ENCODE assay signal across 5 worm cellular contexts in the genomic region with DNA sequence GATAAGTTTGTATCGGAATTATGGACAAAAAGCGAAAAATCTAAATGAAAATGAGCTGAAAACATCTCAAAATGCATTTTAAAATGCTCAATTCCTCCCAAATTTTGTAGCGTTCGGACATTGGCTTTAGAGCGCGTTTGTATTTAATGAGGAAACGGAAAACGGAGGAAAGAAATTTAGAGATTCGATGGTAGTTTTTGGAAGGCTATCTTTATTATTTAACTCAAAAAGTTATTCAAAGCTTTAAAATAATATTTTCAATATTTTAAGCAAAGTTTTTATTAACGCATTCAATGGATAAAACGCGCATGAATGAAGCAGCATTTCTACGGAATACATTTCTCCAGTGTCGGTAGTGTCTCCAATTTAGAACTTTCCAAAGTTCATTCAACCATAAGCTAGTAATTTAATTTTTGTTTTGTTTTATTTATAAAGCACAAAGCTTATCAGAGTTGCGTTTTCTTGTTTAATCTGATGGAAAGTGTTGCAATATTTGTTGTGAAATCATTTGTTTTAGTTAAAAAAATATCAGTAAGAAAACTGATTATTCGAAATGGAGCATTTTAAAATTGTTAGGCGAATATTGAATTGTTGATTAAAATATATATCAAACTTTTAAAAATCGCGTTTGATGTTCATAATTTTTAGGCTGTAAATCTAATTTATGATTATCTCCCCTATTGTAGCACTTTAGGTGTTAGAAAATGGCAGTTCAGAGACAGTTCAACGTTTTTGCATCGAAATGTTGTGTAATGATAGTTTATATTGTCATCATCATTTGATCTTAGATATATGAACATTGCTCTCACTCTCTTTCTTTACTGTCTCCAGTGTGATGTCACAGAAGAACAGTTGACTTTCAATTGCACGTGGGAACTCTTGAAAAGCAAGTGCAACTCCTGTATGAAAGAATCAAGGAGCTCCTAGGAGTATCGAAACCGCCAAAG.
TF ChIP-seq lines count a peak whose summit lies in the region.

No protein-coding gene starts in this region.

TF ChIP-seq in whole organism, L1 larva, 84 proteins besides CTCF, POLR2A, EP300 and RAD21 (continues in another document):
- peak; percentile 80 for TF ChIP-seq nhr-90 (tag; optimal IDR thresholded peaks at IDR 0.05; lab: Kevin White, UChicago; ENCODE audit: poor library complexity)
- peak; percentile 89 for TF ChIP-seq mep-1 (tag; optimal IDR thresholded peaks at IDR 0.05; lab: Kevin White, UChicago)
- peak; percentile 75 for TF ChIP-seq dsc-1 (tag; optimal IDR thresholded peaks at IDR 0.05; lab: Kevin White, UChicago)
- peak; percentile 55 for TF ChIP-seq blmp-1 (tag; optimal IDR thresholded peaks at IDR 0.05; lab: Kevin White, UChicago)
- TF ChIP-seq elt-2 (tag; optimal IDR thresholded peaks at IDR 0.05; lab: Kevin White, UChicago), result peak; percentile 35
- TF ChIP-seq pax-3 (tag; optimal IDR thresholded peaks at IDR 0.05; lab: Kevin White, UChicago), result peak; percentile 86
- no peak for TF ChIP-seq pag-3 (tag; optimal IDR thresholded peaks at IDR 0.05; lab: Kevin White, UChicago; ENCODE audit: borderline replicate concordance, insufficient read depth)
- no peak for TF ChIP-seq nhr-12 (tag; optimal IDR thresholded peaks at IDR 0.05; lab: Kevin White, UChicago)
- TF ChIP-seq ceh-90 (tag; optimal IDR thresholded peaks at IDR 0.05; lab: Kevin White, UChicago), result peak; percentile 77
- peak; percentile 56 for TF ChIP-seq nhr-19 (GFP tag; conservative IDR thresholded peaks at IDR 0.05; lab: Robert Waterston, UW)
- TF ChIP-seq nhr-28 (tag; optimal IDR thresholded peaks at IDR 0.05; lab: Kevin White, UChicago), result no peak
- peak; percentile 67 to 68 for TF ChIP-seq efl-1 (optimal IDR thresholded peaks at IDR 0.05; lab: Kevin White, UChicago)
- TF ChIP-seq efl-1 (GFP tag; optimal IDR thresholded peaks at IDR 0.05 in 1 of 2; lab: Kevin White, UChicago), result peak; percentile 58 to 79
- no peak for TF ChIP-seq alr-1 (tag; optimal IDR thresholded peaks at IDR 0.05; lab: Kevin White, UChicago; ENCODE audit: borderline replicate concordance)
- peak; percentile 31 for TF ChIP-seq F16B12.6 (tag; optimal IDR thresholded peaks at IDR 0.05; lab: Kevin White, UChicago)

TF ChIP-seq in whole organism, L3 larva, 47 proteins besides CTCF, POLR2A, EP300 and RAD21 (continues in another document):
- no peak for TF ChIP-seq ztf-4 (tag; optimal IDR thresholded peaks at IDR 0.05; lab: Kevin White, UChicago)
- TF ChIP-seq skn-1 (tag; optimal IDR thresholded peaks at IDR 0.05; lab: Kevin White, UChicago), result peak; percentile 58
- TF ChIP-seq elt-3 (tag; optimal IDR thresholded peaks at IDR 0.05; lab: Kevin White, UChicago), result no peak
- TF ChIP-seq nhr-237 (tag; optimal IDR thresholded peaks at IDR 0.05; lab: Kevin White, UChicago), result no peak
- peak; percentile 76 for TF ChIP-seq egl-5 (tag; optimal IDR thresholded peaks at IDR 0.05; lab: Kevin White, UChicago)
- TF ChIP-seq R02D3.7 (tag; optimal IDR thresholded peaks at IDR 0.05; lab: Kevin White, UChicago), result no peak
- TF ChIP-seq lin-39 (tag; optimal IDR thresholded peaks at IDR 0.05; lab: Kevin White, UChicago), result no peak
- TF ChIP-seq lin-15B (tag; optimal IDR thresholded peaks at IDR 0.05; lab: Kevin White, UChicago), result peak; percentile 86
- no peak for TF ChIP-seq zag-1 (tag; optimal IDR thresholded peaks at IDR 0.05; lab: Kevin White, UChicago)
- no peak for TF ChIP-seq ztf-11 (tag; optimal IDR thresholded peaks at IDR 0.05; lab: Kevin White, UChicago)
- TF ChIP-seq nfya-1 (tag; optimal IDR thresholded peaks at IDR 0.05; lab: Kevin White, UChicago; ENCODE audit: insufficient read depth), result peak; percentile 62
- TF ChIP-seq fkh-2 (tag; optimal IDR thresholded peaks at IDR 0.05; lab: Kevin White, UChicago), result no peak
- no peak for TF ChIP-seq ZK546.5 (tag; optimal IDR thresholded peaks at IDR 0.05; lab: Kevin White, UChicago)
- TF ChIP-seq ama-1 (optimal IDR thresholded peaks at IDR 0.05; lab: Kevin White, UChicago), result no peak
- TF ChIP-seq nhr-67 (tag; optimal IDR thresholded peaks at IDR 0.05; lab: Kevin White, UChicago), result no peak
- TF ChIP-seq fos-1 (tag; optimal IDR thresholded peaks at IDR 0.05; lab: Kevin White, UChicago), result no peak
- no peak for TF ChIP-seq ceh-16 (tag; optimal IDR thresholded peaks at IDR 0.05; lab: Kevin White, UChicago)

TF ChIP-seq in whole organism, early embryonic, 17 proteins besides CTCF, POLR2A, EP300 and RAD21:
- TF ChIP-seq tbx-37 (GFP tag; conservative IDR thresholded peaks at IDR 0.05; lab: Robert Waterston, UW), result 0 out of 2 replicates have a peak, but pooled peaks have one; percentile 19
- TF ChIP-seq ceh-13 (GFP tag; optimal IDR thresholded peaks at IDR 0.05; lab: Kevin White, UChicago), result peak; percentile 5
- peak; percentile 5 for TF ChIP-seq hnd-1 (tag; optimal IDR thresholded peaks at IDR 0.05; lab: Kevin White, UChicago)
- no peak for TF ChIP-seq flt-1 (GFP tag; IDR thresholded peaks at IDR 0.05; lab: Robert Waterston, UW)
- TF ChIP-seq ets-7 (tag; optimal IDR thresholded peaks at IDR 0.05; lab: Kevin White, UChicago), result peak; percentile 18

TF ChIP-seq in whole organism, midembryonic, 9 proteins besides CTCF, POLR2A, EP300 and RAD21:
- TF ChIP-seq cog-1 (tag; optimal IDR thresholded peaks at IDR 0.05; lab: Kevin White, UChicago) (peak; percentile 74), ztf-29 (GFP tag; IDR thresholded peaks at IDR 0.05; lab: Robert Waterston, UW) (0 out of 2 replicates have a peak, but pooled peaks have one; percentile 41), ref-1 (GFP tag; conservative IDR thresholded peaks at IDR 0.05; lab: Robert Waterston, UW) (no peak), flt-1 (GFP tag; IDR thresholded peaks at IDR 0.05; lab: Robert Waterston, UW) (peak; percentile 77), med-1 (GFP tag; optimal IDR thresholded peaks at IDR 0.05; lab: Kevin White, UChicago; ENCODE audit: insufficient read depth) (no peak), ztf-23 (GFP tag; IDR thresholded peaks at IDR 0.05; lab: Robert Waterston, UW) (no peak; the same call in 1 of the 2 replicates)

TF ChIP-seq in whole organism, young adult, 124 proteins besides CTCF, POLR2A, EP300 and RAD21:
- TF ChIP-seq C17E4.6 (GFP tag; IDR thresholded peaks at IDR 0.05; lab: Robert Waterston, UW), result no peak
- TF ChIP-seq sdz-38 (tag; optimal IDR thresholded peaks at IDR 0.05; lab: Kevin White, UChicago), result no peak
- peak in 1 of 3 experiments; percentile 28 for TF ChIP-seq lin-35 (GFP tag; optimal IDR thresholded peaks at IDR 0.05; lab: Kevin White, UChicago)
- TF ChIP-seq B0336.3 (GFP tag; IDR thresholded peaks at IDR 0.05; lab: Robert Waterston, UW), result no peak
- TF ChIP-seq K12H6.12 (tag; optimal IDR thresholded peaks at IDR 0.05; lab: Kevin White, UChicago), result peak; percentile 56
- no peak for TF ChIP-seq F33H1.4 (GFP tag; IDR thresholded peaks at IDR 0.05; lab: Robert Waterston, UW)
- peak; percentile 24 for TF ChIP-seq ZK185.1 (tag; optimal IDR thresholded peaks at IDR 0.05; lab: Kevin White, UChicago; ENCODE audit: poor library complexity, severe bottlenecking)
- peak in 1 of 2 experiments; percentile 40 for TF ChIP-seq let-607 (tag; optimal IDR thresholded peaks at IDR 0.05; lab: Kevin White, UChicago)
- peak; percentile 69 for TF ChIP-seq mcd-1 (GFP tag; IDR thresholded peaks at IDR 0.05; lab: Robert Waterston, UW)
- 0 out of 2 replicates have a peak, but pooled peaks have one; percentile 12 for TF ChIP-seq Y53G8AR.9 (GFP tag; conservative IDR thresholded peaks at IDR 0.05; lab: Robert Waterston, UW)
- TF ChIP-seq lsl-1 (GFP tag; optimal IDR thresholded peaks at IDR 0.05; lab: Kevin White, UChicago), result peak; percentile 26
- no peak for TF ChIP-seq ccch-3 (GFP tag; optimal IDR thresholded peaks at IDR 0.05; lab: Kevin White, UChicago)
- peak; percentile 11 for TF ChIP-seq chd-7 (tag; optimal IDR thresholded peaks at IDR 0.05; lab: Kevin White, UChicago)
- TF ChIP-seq T07F8.4 (tag; optimal IDR thresholded peaks at IDR 0.05; lab: Kevin White, UChicago), result no peak
- peak; percentile 18 for TF ChIP-seq lin-54 (GFP tag; optimal IDR thresholded peaks at IDR 0.05; lab: Kevin White, UChicago)
- TF ChIP-seq ceh-100 (GFP tag; IDR thresholded peaks at IDR 0.05; lab: Robert Waterston, UW), result peak; percentile 87
- TF ChIP-seq ceh-27 (GFP tag; optimal IDR thresholded peaks at IDR 0.05; lab: Kevin White, UChicago), result peak; percentile 67
- no peak for TF ChIP-seq rec-8 (tag; optimal IDR thresholded peaks at IDR 0.05; lab: Kevin White, UChicago)
- TF ChIP-seq athp-1 (tag; optimal IDR thresholded peaks at IDR 0.05; lab: Kevin White, UChicago), result no peak
- peak; percentile 75 for TF ChIP-seq nhr-80 (tag; optimal IDR thresholded peaks at IDR 0.05; lab: Kevin White, UChicago)
- peak; percentile 21 for TF ChIP-seq snpc-1.3 (tag; optimal IDR thresholded peaks at IDR 0.05; lab: Kevin White, UChicago; ENCODE audit: insufficient read depth)
- no peak for TF ChIP-seq bed-2 (GFP tag; IDR thresholded peaks at IDR 0.05; lab: Robert Waterston, UW)
- peak; percentile 46; the same call in 1 of the 2 replicates for TF ChIP-seq attf-3 (GFP tag; conservative IDR thresholded peaks at IDR 0.05; lab: Robert Waterston, UW)
- TF ChIP-seq tbp1 (GFP tag; optimal IDR thresholded peaks at IDR 0.05; lab: Kevin White, UChicago), result peak; percentile 12
- no peak for TF ChIP-seq snpc-4 (GFP tag; optimal IDR thresholded peaks at IDR 0.05; lab: Kevin White, UChicago)
- TF ChIP-seq snpc-4 (tag; optimal IDR thresholded peaks at IDR 0.05; lab: Kevin White, UChicago), result peak in 1 of 4 experiments; percentile 5
- no peak for TF ChIP-seq cebp-1 (GFP tag; IDR thresholded peaks at IDR 0.05; lab: Robert Waterston, UW)
- peak; percentile 11 for TF ChIP-seq cebp-1 (tag; optimal IDR thresholded peaks at IDR 0.05; lab: Kevin White, UChicago)
- peak; percentile 21 for TF ChIP-seq attf-5 (GFP tag; optimal IDR thresholded peaks at IDR 0.05; lab: Kevin White, UChicago)
- no peak for TF ChIP-seq nhr-27 (tag; optimal IDR thresholded peaks at IDR 0.05; lab: Kevin White, UChicago)
